Worm (Caenorhabditis elegans): ENCODE results near the gene nhr-210.

DNA sequence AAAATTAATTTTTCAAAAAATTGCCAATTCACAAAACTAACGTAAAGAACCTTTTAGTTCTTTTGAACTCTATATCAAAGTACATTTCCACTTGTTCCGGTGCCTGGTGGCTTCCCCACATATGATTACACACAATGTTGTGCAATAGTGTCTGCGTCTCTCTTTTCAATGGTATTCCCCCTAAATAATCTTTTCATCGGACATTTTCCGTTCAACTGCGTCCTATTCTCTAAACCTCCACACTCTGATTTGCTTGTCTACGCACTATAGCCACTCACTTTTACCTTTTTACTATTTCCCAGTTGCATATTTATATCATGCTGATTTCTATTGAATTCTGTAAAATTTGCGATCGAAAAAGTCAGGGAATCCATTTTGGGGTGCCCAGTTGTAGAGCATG is 12.7 kb upstream of the nhr-210 start, which contains the start of gene nhr-58:
- TF ChIP-seq nhr-11 (tag; optimal IDR thresholded peaks at IDR 0.05) (no peak), ztf-4 (tag; optimal IDR thresholded peaks at IDR 0.05) (no peak), ama-1 (optimal IDR thresholded peaks at IDR 0.05) (no peak), peb-1 (tag; optimal IDR thresholded peaks at IDR 0.05) (no peak), zag-1 (tag; optimal IDR thresholded peaks at IDR 0.05) (no peak), elt-3 (tag; optimal IDR thresholded peaks at IDR 0.05) (no peak), R02D3.7 (tag; optimal IDR thresholded peaks at IDR 0.05) (no peak)

Measured in whole organism, L2 larva.